Worm (Caenorhabditis elegans): ENCODE measurements around the gene gln-1.

The gln-1 gene

DNA sequence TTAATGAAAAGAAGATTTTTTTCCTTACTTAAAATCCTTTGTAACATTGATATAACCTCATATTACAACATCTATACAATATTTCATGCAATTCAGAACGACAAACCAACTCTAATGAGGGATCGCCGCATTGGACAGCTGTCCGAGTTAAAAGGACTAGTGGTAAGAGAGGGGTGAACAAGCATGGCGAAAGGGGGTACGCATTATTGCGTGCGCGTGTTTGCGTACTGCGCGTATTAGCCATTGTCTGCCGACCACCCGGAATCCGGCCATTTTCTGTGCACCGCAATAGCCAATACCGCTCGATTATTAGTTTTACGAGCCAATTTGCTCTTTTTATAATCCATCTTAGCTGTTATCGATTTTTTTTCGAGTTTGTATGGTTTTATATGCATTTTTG is 39.5 kb downstream of the gln-1 start, which contains the start of gene C15H9.4 (continued):
- TF ChIP-seq sup-37 (GFP tag; optimal IDR thresholded peaks at IDR 0.05): no peak
- peak; percentile 44 for TF ChIP-seq fkh-8 (tag; optimal IDR thresholded peaks at IDR 0.05)
- TF ChIP-seq tbx-2 (tag; optimal IDR thresholded peaks at IDR 0.05): peak; percentile 54
- TF ChIP-seq nhr-47 (tag; optimal IDR thresholded peaks at IDR 0.05): peak; percentile 61
- TF ChIP-seq egl-27 (tag; optimal IDR thresholded peaks at IDR 0.05): no peak
- no peak for TF ChIP-seq ztf-4 (tag; optimal IDR thresholded peaks at IDR 0.05)
- TF ChIP-seq alr-1 (tag; optimal IDR thresholded peaks at IDR 0.05; ENCODE audit: borderline replicate concordance): no peak
- peak; percentile 30 to 58 (median 51) for TF ChIP-seq ceh-82 (tag; optimal IDR thresholded peaks at IDR 0.05)
- no peak for TF ChIP-seq unc-30 (tag; optimal IDR thresholded peaks at IDR 0.05)
- no peak for TF ChIP-seq nhr-77 (tag; optimal IDR thresholded peaks at IDR 0.05)
- TF ChIP-seq ama-1 (optimal IDR thresholded peaks at IDR 0.05): no peak
- TF ChIP-seq swsn-7 (tag; optimal IDR thresholded peaks at IDR 0.05): peak; percentile 62
- no peak for TF ChIP-seq nhr-84 (tag; optimal IDR thresholded peaks at IDR 0.05)
- TF ChIP-seq mef-2 (tag; optimal IDR thresholded peaks at IDR 0.05): no peak
- no peak for TF ChIP-seq nhr-76 (tag; optimal IDR thresholded peaks at IDR 0.05)
- TF ChIP-seq pqm-1 (tag; optimal IDR thresholded peaks at IDR 0.05): no peak
- TF ChIP-seq C04F5.9 (tag; optimal IDR thresholded peaks at IDR 0.05): no peak
- TF ChIP-seq egl-13 (tag; optimal IDR thresholded peaks at IDR 0.05): peak; percentile 58
- peak; percentile 30 for TF ChIP-seq sox-4 (tag; optimal IDR thresholded peaks at IDR 0.05)
- TF ChIP-seq lir-3 (tag; optimal IDR thresholded peaks at IDR 0.05; ENCODE audit: poor library complexity): no peak
- TF ChIP-seq ztf-11 (tag; optimal IDR thresholded peaks at IDR 0.05): peak in 1 of 2 experiments; percentile 37
- TF ChIP-seq lin-13 (GFP tag; optimal IDR thresholded peaks at IDR 0.05): no peak
- no peak for TF ChIP-seq ceh-63 (GFP tag; optimal IDR thresholded peaks at IDR 0.05)
- no peak for TF ChIP-seq pag-3 (tag; optimal IDR thresholded peaks at IDR 0.05; ENCODE audit: borderline replicate concordance, insufficient read depth)
- TF ChIP-seq mab-9 (GFP tag; IDR thresholded peaks at IDR 0.05): no peak
- TF ChIP-seq zip-4 (GFP tag; optimal IDR thresholded peaks at IDR 0.05): no peak

- no peak for TF ChIP-seq ama-1 (optimal IDR thresholded peaks at IDR 0.05)
- TF ChIP-seq alr-1 (tag; optimal IDR thresholded peaks at IDR 0.05; ENCODE audit: borderline replicate concordance): no peak
- TF ChIP-seq pqm-1 (tag; optimal IDR thresholded peaks at IDR 0.05): peak; percentile 44
- no peak for TF ChIP-seq lir-3 (tag; optimal IDR thresholded peaks at IDR 0.05; ENCODE audit: poor library complexity)
- TF ChIP-seq C16A3.4 (tag; optimal IDR thresholded peaks at IDR 0.05): no peak
- TF ChIP-seq lin-35 (GFP tag; optimal IDR thresholded peaks at IDR 0.05): no peak
- TF ChIP-seq nhr-20 (tag; optimal IDR thresholded peaks at IDR 0.05): no peak
- peak; percentile 30 for TF ChIP-seq elt-2 (tag; optimal IDR thresholded peaks at IDR 0.05)
- TF ChIP-seq blmp-1 (tag; optimal IDR thresholded peaks at IDR 0.05): no peak
- TF ChIP-seq mef-2 (tag; optimal IDR thresholded peaks at IDR 0.05): no peak
- TF ChIP-seq pag-3 (tag; optimal IDR thresholded peaks at IDR 0.05; ENCODE audit: borderline replicate concordance, insufficient read depth): no peak
- no peak for TF ChIP-seq hlh-17 (GFP tag; optimal IDR thresholded peaks at IDR 0.05; ENCODE audit: borderline replicate concordance)
Measured at ce11 chrX:6098420-6098819, 40.4 kb downstream of the gln-1 start.

- TF ChIP-seq C34B4.2 (tag; optimal IDR thresholded peaks at IDR 0.05): no peak
- TF ChIP-seq sup-37 (GFP tag; optimal IDR thresholded peaks at IDR 0.05): no peak
- TF ChIP-seq blmp-1 (tag; optimal IDR thresholded peaks at IDR 0.05): peak; percentile 83
- TF ChIP-seq snu-23 (GFP tag; optimal IDR thresholded peaks at IDR 0.05): no peak
- TF ChIP-seq zag-1 (tag; optimal IDR thresholded peaks at IDR 0.05): no peak
- TF ChIP-seq dsc-1 (tag; optimal IDR thresholded peaks at IDR 0.05): no peak
- no peak for TF ChIP-seq efl-1 (optimal IDR thresholded peaks at IDR 0.05)
- peak in 1 of 2 experiments; percentile 56 for TF ChIP-seq efl-1 (GFP tag; optimal IDR thresholded peaks at IDR 0.05 in 1 of 2)
- TF ChIP-seq nhr-12 (tag; optimal IDR thresholded peaks at IDR 0.05): no peak
- no peak for TF ChIP-seq isw-1 (GFP tag; IDR thresholded peaks at IDR 0.05)
- TF ChIP-seq nhr-85 (tag): no peak
- peak; percentile 0 for TF ChIP-seq elt-2 (tag; optimal IDR thresholded peaks at IDR 0.05)
- TF ChIP-seq pqm-1 (tag; optimal IDR thresholded peaks at IDR 0.05): no peak
Measured at ce11 chrX:6100395-6101099, 42.5 kb downstream of the gln-1 start.
